Worm (Caenorhabditis elegans) whole organism, dauer: ENCODE results near the gene rnf-5.

Source experiments
- unc-62 ChIP-seq: sonication (generic microtip); optimal IDR thresholded peaks from 2 replicates; lab custom pipeline; 2017; ENCODE audit warnings: missing biosample characterization, missing genetic modification reagents, missing genetic modification characterization

The rnf-5 gene

DNA sequence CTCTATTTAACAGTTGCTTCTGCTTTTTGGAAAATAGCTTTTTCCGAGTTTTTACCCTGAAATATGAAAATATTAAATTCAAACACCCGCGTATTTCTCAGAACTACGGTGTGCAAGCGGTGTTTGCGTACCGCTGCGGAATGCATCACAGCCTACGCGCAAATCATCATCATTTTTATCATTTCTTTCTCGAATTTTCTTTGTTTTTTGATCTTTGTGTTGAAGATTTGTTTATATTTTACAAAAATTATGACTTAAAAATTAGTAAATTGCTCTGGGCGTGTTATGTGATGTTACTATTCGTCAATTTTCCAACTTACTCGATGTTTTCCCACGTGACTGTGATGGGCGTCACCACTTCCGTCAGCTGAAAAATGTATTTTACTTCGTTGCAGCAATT, 15.7 kb downstream of the rnf-5 start:
- TF ChIP-seq unc-62 (GFP tag; lab: Kevin White, UChicago): no peak

- TF ChIP-seq unc-62 (GFP tag; lab: Kevin White, UChicago): no peak
Measured at ce11 chrIII:4143170-4143569, 23.5 kb downstream of the rnf-5 start.

- no peak for TF ChIP-seq unc-62 (GFP tag; lab: Kevin White, UChicago)
Measured at ce11 chrIII:4137180-4137579, 29.5 kb downstream of the rnf-5 start.

DNA sequence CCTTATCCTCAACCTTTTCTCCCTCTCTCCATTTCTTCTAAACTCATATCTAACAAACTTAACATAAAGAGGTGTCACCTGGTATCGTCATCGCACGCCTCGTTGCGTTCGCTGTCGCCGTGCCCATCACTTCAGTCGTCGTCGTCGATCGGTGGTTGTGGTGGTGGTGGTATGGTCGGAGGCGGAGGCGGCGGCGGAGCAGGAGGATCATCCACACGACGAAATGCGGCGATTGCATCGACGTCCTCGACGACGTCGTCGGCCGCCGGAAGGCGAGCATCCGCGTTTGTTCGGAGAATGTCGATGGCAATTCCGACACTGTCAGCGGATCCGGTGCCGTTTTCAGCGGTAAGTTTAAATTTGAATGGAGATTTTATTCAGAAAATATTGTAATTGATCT, 32.6 kb downstream of the rnf-5 start:
- TF ChIP-seq unc-62 (GFP tag; lab: Kevin White, UChicago): no peak

DNA sequence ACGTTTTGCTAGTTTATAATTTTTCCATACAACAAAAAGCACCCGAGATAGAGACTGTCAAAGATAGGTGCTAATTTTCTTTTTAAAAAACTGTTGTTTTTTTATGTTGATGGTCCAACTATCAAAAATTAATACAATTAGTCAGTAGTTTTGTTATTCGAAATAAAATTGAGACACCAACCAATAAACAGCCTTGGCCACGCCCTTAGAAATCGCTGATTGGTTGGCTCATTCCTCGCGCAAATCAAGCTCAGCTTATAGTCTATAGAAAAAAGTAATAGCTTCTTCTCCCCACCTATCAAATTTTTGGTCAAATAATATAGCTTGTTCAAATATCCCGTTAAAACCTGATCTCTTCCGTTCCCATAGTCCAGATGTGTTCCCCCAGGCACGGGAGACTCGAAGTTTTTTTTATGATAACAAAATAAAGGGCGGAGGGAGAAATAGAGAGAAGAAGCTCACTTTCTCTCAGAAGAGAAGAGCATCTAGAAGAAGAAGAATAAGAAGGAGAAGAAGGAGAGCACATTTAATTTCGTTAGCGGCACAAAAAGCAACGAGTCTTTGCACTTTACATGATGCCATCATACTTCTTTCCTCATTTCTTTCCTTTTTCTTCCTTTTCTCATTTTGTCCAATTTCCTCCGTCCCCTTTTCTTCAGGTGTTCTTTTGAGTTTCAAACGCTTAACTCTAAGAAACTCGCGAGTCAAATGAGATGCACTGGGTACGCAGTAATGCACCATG, 34.7 kb downstream of the rnf-5 start:
- no peak for TF ChIP-seq unc-62 (GFP tag; lab: Kevin White, UChicago)

ce11 chrIII:4123900-4124299, 42.7 kb downstream of the rnf-5 start:
- no peak for TF ChIP-seq unc-62 (GFP tag; lab: Kevin White, UChicago)

DNA sequence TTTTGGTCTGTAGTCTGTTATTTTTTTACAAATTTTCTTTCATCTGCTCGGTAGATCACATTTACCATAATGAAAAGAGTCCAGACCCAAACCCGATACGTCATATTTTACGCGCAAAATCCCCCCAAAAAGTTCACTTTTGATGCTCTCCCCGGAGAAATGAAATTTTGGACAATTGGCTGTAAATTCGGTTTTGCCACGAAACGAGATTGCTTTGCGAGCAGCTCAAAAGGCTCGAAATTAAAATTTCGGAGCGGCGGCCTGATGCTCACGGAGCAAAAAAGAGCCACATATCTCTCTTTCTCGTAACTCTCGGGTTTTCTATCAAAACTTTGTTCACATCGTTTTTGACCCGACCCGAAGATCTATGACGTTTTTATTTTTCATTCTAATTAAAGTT, 43.4 kb downstream of the rnf-5 start:
- no peak for TF ChIP-seq unc-62 (GFP tag; lab: Kevin White, UChicago)

DNA sequence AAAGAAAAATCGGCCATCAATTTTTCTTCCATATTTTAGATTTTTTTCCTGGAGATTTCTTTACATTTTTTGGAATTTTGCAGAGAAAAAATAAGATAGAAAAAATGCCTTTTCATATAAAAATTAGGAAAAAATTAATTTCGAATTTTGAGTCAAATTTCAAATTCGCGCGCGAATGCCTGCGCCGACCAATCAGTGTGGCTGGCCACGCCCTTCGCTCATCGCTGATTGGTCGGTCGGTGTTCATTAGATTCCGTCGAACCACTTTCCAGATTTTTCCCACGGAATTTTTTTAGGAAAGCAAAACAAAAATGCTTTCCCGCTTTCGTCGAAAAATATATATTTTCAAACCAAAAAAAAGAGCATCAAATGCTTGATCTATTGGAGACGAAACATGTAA, 46.3 kb downstream of the rnf-5 start:
- no peak for TF ChIP-seq unc-62 (GFP tag; lab: Kevin White, UChicago)

DNA sequence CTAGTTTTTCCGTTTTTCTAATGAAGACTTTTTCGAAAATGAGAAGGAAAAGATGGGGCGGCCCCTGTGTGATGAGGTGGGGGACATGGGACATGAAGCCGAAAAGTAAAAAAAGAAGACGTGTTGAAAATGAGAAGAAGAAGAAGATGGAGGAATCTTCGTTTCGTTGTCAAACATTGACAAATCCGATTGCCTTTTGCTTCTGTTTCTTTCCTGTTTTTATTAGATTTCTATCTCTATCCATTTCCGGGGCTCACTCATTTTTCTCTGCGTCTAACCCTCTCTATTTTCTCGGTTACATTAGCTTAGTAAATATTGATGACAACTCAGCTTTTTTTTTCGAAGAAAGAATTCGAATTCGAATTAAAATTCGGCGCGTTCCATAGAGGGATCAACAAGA, 46.9 kb downstream of the rnf-5 start:
- TF ChIP-seq unc-62 (GFP tag; lab: Kevin White, UChicago): no peak

DNA sequence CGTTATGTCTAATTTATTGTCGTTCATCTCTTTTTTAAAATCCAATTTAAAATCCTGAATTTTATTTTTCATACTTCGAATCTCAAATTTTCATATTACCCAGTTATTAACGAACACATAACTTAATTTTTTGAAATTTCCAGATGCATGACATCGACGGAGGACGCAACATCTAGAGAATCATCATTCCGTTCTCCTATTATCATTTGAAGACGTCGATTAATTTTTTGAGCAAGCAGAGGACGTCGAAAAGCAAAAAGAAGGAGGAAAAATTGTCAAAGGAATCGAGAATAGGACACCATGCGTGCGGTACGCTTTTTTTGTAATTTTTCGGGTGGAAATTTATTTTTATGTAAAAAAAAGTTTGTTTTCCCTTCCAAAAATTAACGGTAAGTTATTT, 51.6 kb downstream of the rnf-5 start, which contains the start of gene unc-103:
unc-103 (plus strand) TSS at position 301 of the 400 bp plus-strand sequence.
- no peak for TF ChIP-seq unc-62 (GFP tag; lab: Kevin White, UChicago)
